Worm (Caenorhabditis elegans) whole organism, late embryonic: ENCODE results near the gene D1053.3.

ENCODE experiments used
- C08G9.2 ChIP-seq: sonication (generic microtip); optimal IDR thresholded peaks from 2 replicates; lab custom pipeline; 2016; ENCODE audit warnings: mild to moderate bottlenecking, missing genetic modification characterization, moderate library complexity, missing compliant biosample characterization
- C38D4.7 ChIP-seq: fragments of 200-800 bp; sonication (Bioruptor generic); optimal IDR thresholded peaks from 2 replicates; lab custom pipeline; 2018; ENCODE audit warnings: mild to moderate bottlenecking, missing genetic modification characterization, moderate library complexity, missing compliant biosample characterization
- T23F11.4 ChIP-seq: fragments of 200-800 bp; sonication (Bioruptor generic); optimal IDR thresholded peaks from 2 replicates; lab custom pipeline; 2018; ENCODE audit warnings: mild to moderate bottlenecking, missing genetic modification characterization, missing compliant biosample characterization
- Y22D7AL.16 ChIP-seq: sonication (generic microtip); optimal IDR thresholded peaks from 2 replicates; lab custom pipeline; 2016; ENCODE audit warnings: missing genetic modification characterization, missing compliant biosample characterization
- ceh-14 ChIP-seq: sonication (generic microtip); optimal IDR thresholded peaks from 2 replicates; lab custom pipeline; 2016; ENCODE audit warnings: missing genotype, missing genetic modification characterization, missing compliant biosample characterization
- ceh-18 ChIP-seq: sonication (generic microtip); optimal IDR thresholded peaks from 2 replicates; lab custom pipeline; 2016; ENCODE audit warnings: missing genetic modification characterization, missing compliant biosample characterization
- ceh-2 ChIP-seq: sonication (generic microtip); optimal IDR thresholded peaks from 2 replicates; lab custom pipeline; 2016; ENCODE audit warnings: missing genotype, missing genetic modification characterization, missing compliant biosample characterization
- ceh-30 ChIP-seq: fragments of 150-350 bp; optimal IDR thresholded peaks from 2 replicates; lab custom pipeline; 2014; ENCODE audit warnings: missing biosample characterization, missing genetic modification characterization
- ceh-48 ChIP-seq: sonication (generic microtip); optimal IDR thresholded peaks from 2 replicates; lab custom pipeline; 2016; ENCODE audit warnings: missing genetic modification characterization, inconsistent platforms, missing compliant biosample characterization
- che-1 ChIP-seq: sonication (generic microtip); optimal IDR thresholded peaks from 2 replicates; lab custom pipeline; 2016; ENCODE audit warnings: mild to moderate bottlenecking, missing genetic modification characterization, missing compliant biosample characterization
- elt-2 ChIP-seq: sonication (generic microtip); optimal IDR thresholded peaks from 2 replicates; lab custom pipeline; 2016; ENCODE audit warnings: missing genetic modification reagents, missing genetic modification characterization, missing compliant biosample characterization
- fax-1 ChIP-seq: sonication (generic microtip); optimal IDR thresholded peaks from 2 replicates; lab custom pipeline; 2016; ENCODE audit warnings: missing genotype, missing genetic modification characterization, missing compliant biosample characterization
- fkh-10 ChIP-seq: fragments of 150-350 bp; optimal IDR thresholded peaks from 2 replicates; lab custom pipeline; 2014; ENCODE audit warnings: missing biosample characterization, missing genetic modification reagents, missing genetic modification characterization
- gmeb-2 ChIP-seq: sonication (generic microtip); optimal IDR thresholded peaks from 2 replicates; lab custom pipeline; 2016; ENCODE audit warnings: missing genetic modification characterization, inconsistent platforms, missing compliant biosample characterization
- hlh-15 ChIP-seq: sonication (generic microtip); optimal IDR thresholded peaks from 2 replicates; lab custom pipeline; 2016; ENCODE audit warnings: missing genetic modification characterization, missing compliant biosample characterization
- hlh-6 ChIP-seq: sonication (generic microtip); optimal IDR thresholded peaks from 2 replicates; lab custom pipeline; 2016; ENCODE audit warnings: missing genotype, missing genetic modification characterization, missing compliant biosample characterization
- madf-2 ChIP-seq: sonication (generic microtip); optimal IDR thresholded peaks from 2 replicates; lab custom pipeline; 2017; ENCODE audit warnings: missing genetic modification characterization, missing compliant biosample characterization
- nfya-1 ChIP-seq: sonication (generic microtip); optimal IDR thresholded peaks from 2 replicates; lab custom pipeline; 2017; ENCODE audit warnings: missing genetic modification characterization, mild to moderate bottlenecking, missing compliant biosample characterization, antibody characterized with exemption, moderate library complexity
- nhr-232 ChIP-seq: sonication (generic microtip); optimal IDR thresholded peaks from 2 replicates; lab custom pipeline; 2016; ENCODE audit warnings: missing genetic modification characterization, missing compliant biosample characterization
- pax-1 ChIP-seq: fragments of 150-350 bp; optimal IDR thresholded peaks from 2 replicates; lab custom pipeline; 2014; ENCODE audit warnings: missing biosample characterization, missing genetic modification characterization
- pros-1 ChIP-seq: fragments of 150-350 bp; optimal IDR thresholded peaks from 2 replicates; lab custom pipeline; 2014; ENCODE audit warnings: missing biosample characterization, missing genetic modification reagents, missing genetic modification characterization
- sdc-2 ChIP-seq: sonication (generic microtip); optimal IDR thresholded peaks from 2 replicates; lab custom pipeline; 2016; ENCODE audit warnings: missing genotype, missing genetic modification characterization, missing compliant biosample characterization
- sox-4 ChIP-seq: sonication (generic microtip); optimal IDR thresholded peaks from 2 replicates; lab custom pipeline; 2017; ENCODE audit warnings: mild to moderate bottlenecking, missing genetic modification characterization, inconsistent platforms, missing compliant biosample characterization
- unc-42 ChIP-seq: sonication (generic microtip); optimal IDR thresholded peaks from 2 replicates; lab custom pipeline; 2016; ENCODE audit warnings: missing genotype, missing genetic modification characterization, missing compliant biosample characterization
- unc-86 ChIP-seq: sonication (generic microtip); optimal IDR thresholded peaks from 2 replicates; lab custom pipeline; 2016; ENCODE audit warnings: missing genetic modification characterization, missing compliant biosample characterization
- ztf-16 ChIP-seq: sonication (generic microtip); optimal IDR thresholded peaks from 2 replicates; lab custom pipeline; 2017; ENCODE audit warnings: missing genetic modification characterization, missing compliant biosample characterization

Gene D1053.3

DNA sequence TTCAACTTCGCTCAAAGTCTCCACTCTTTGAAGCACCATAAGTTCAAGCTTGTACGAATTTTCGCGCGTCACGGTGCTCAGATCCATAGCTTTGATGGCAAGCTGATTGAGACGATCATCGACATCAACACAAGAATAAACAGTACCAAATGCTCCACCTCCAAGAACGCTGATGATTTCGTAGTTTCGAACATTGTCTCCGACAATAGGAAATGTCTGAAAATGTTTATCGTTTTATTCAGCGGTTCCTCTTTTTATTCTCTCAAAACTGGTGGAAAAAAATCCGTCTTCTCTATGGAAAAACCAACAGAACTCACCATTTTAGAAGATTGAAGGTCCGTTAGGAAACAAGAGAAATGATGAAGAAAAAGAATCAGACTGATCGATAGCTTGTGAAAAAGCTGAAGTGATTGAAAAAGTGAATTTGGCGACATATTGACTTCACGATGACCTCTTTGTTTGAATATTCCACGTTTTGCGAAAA is 49.1 kb downstream of the D1053.3 start, which contains the start of gene C44C10.7:
C44C10.7 (minus strand) TSS at position 434 of the 484 bp plus-strand sequence.
- TF ChIP-seq unc-42 (tag; lab: Kevin White, UChicago) (no peak), ztf-16 (tag; lab: Kevin White, UChicago) (no peak), T23F11.4 (GFP tag; lab: Kevin White, UChicago) (no peak), sdc-2 (no peak), fkh-10 (GFP tag; lab: Kevin White, UChicago) (no peak), C08G9.2 (tag; lab: Kevin White, UChicago) (no peak), sox-4 (tag; lab: Kevin White, UChicago) (no peak), fax-1 (no peak), hlh-6 (tag; lab: Kevin White, UChicago) (no peak), C38D4.7 (GFP tag; lab: Kevin White, UChicago) (no peak), Y22D7AL.16 (no peak), ceh-30 (tag; lab: Kevin White, UChicago) (no peak), che-1 (tag; lab: Kevin White, UChicago) (no peak), nhr-232 (no peak), pax-1 (no peak), elt-2 (tag; lab: Kevin White, UChicago) (no peak), ceh-2 (tag; lab: Kevin White, UChicago) (no peak)

DNA sequence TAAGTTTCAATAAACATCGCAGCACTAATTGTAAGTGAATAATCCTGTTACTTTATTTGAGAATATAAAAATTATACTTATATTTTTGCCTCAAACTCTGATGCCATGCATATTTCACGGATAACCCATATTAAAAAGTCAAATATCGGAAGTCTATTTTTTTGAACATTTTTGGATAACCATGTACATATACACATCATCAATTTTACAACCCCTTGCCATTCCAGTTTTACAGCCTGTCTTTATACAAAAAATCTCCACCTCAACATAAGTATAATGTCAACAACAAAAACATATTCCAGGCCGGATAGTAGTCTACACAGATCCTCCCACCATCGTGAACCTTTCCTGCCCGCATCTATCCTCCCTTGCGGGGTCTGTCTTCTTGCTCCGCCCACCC is 52.7 kb downstream of the D1053.3 start, which contains the start of gene hnd-1:
hnd-1 (plus strand) TSS at position 301 of the 400 bp plus-strand sequence.
- TF ChIP-seq ceh-48 (tag; lab: Kevin White, UChicago) (no peak), pax-1 (no peak), nfya-1 (tag; lab: Kevin White, UChicago) (no peak), madf-2 (no peak), hlh-15 (tag; lab: Kevin White, UChicago) (no peak), T23F11.4 (GFP tag; lab: Kevin White, UChicago) (no peak), che-1 (tag; lab: Kevin White, UChicago) (no peak), ceh-2 (tag; lab: Kevin White, UChicago) (no peak), hlh-6 (tag; lab: Kevin White, UChicago) (no peak), pros-1 (tag; lab: Kevin White, UChicago) (no peak), unc-42 (tag; lab: Kevin White, UChicago) (no peak), ceh-14 (tag; lab: Kevin White, UChicago) (no peak), C08G9.2 (tag; lab: Kevin White, UChicago) (no peak)

DNA sequence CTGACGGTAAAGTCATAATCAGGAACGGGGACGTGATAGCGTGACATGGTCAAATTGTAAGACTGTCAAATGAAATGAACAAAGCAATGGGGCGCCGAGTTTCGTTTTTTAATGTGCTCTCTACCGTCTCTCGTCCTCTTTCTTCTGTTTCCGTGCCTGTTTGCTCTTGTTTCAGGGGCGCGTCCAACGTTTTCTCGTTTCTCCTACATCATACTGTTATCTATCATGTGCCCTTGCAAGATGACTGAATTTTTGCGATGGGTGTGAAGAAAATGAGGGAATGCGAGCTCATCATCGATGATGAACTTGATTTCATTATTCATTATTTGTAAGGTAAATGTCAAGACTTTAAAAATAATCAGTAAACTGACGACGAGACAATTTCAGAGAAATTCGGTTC is 56.1 kb downstream of the D1053.3 start, which contains the start of gene T04F8.7:
T04F8.7 (minus strand) TSS at position 130 of the 400 bp plus-strand sequence.
- no peak for TF ChIP-seq unc-86
- TF ChIP-seq madf-2, result no peak
- no peak for TF ChIP-seq T23F11.4 (GFP tag; lab: Kevin White, UChicago)
- TF ChIP-seq nhr-232, result no peak
- no peak for TF ChIP-seq gmeb-2
- no peak for TF ChIP-seq ceh-18 (tag; lab: Kevin White, UChicago)
